Fruit fly (Drosophila melanogaster) S2 (cell line): Measurements from ENCODE around the gene CG2938.
"Not testable (repeated sequence)": the region's sequence is repeated elsewhere in the genome, so short reads cannot be mapped to it uniquely, and the experiment has no call there.

ENCODE experiments used
- CG8478 ChIP-seq: fragments of >200 bp; optimal IDR thresholded peaks from 2 replicates; lab custom pipeline; 2018
- CTCF ChIP-seq, 2 experiments: fragments of >200 bp; optimal IDR thresholded peaks; 2 replicates each; lab custom pipeline; 2018

CG2938 gene

DNA sequence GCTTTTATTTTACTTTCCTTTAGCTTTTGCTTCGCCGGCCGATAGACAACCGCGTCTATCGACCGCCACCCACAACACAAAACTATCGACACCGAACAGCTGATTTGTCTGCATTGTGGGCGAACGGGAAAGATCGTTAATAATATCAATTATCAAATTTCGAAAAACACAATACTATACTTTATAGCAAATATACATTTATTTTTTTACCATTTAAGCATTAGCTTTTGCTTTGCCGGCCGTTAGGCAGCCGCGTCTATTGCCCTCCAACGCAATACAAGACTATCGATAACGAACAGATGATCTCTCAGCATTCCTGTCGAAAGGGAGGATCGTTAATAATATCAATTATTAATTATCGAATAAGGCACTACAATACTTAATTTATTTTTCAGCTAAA is at the start of gene CG2938, which contains the start of gene Glos:
Gene CG2938, minus strand, starts transcription at position 296 of the 400 bp plus-strand sequence.
Gene Glos, plus strand, starts transcription at position 344 of the 400 bp plus-strand sequence.
- TF ChIP-seq CG8478 (lab: Kevin White, UChicago), result no peak
- TF ChIP-seq CTCF (optimal IDR thresholded peaks at IDR 0.05; lab: Kevin White, UChicago), result no peak

DNA sequence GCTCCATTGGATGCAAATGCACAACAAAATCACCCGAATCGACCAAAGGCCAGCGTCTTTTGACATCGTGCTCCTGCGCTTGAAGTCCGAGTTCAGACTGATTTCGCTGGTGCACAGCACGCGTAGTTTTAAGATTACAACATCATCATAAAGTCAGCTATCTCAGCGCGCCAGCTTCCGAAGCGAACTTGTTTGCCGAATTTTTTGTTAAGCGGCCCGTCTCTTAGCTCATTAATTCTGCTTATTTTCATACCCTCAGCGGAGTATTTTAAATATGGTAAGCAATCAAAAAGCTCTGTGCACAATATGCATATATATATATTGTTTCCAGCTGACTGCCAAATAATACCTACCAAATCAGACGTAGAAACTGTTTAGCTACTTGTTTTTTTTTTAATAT is 35.0 kb upstream of the CG2938 start, which contains the start of gene CG6414:
Gene CG6414, minus strand, starts transcription at position 101 of the 400 bp plus-strand sequence.
- no peak for TF ChIP-seq CG8478 (lab: Kevin White, UChicago)
- no peak for TF ChIP-seq CTCF (optimal IDR thresholded peaks at IDR 0.05; lab: Kevin White, UChicago)

DNA sequence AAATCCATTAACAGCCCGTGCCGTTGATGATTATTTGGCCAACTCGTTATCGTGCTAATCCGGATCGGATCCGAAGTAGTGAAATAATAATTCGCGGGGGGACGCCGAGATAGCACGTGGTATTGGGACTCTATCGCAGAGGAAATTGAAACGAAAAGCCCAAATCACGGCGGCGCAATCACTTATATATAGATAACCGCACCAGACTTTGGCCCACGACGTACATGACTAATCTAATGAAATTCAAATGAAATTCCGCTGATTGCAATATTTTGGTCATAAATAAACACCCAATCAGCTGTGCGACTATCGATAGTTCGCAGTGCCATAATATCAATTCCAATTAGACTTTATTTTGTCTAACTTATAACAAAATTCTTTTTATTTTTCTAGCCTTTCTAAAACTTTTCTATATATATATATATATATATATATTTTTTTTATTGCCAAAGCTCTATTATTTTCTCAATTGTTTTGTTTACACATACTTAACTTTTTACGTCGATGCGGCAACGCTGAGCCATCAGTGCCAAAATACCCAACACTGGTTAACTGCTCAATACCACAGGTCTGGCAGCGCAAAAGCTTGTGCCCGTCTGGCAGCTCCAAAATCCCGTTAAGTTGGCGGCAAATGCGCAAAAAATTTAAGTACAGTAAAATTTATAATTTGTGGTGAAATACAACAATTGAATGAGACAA is 32.2 kb upstream of the CG2938 start, which contains the start of gene CG6428:
Gene CG6428, minus strand, starts transcription at position 310 of the 699 bp plus-strand sequence.
- TF ChIP-seq CTCF (optimal IDR thresholded peaks at IDR 0.05; lab: Kevin White, UChicago) (no peak), CG8478 (lab: Kevin White, UChicago) (no peak)

DNA sequence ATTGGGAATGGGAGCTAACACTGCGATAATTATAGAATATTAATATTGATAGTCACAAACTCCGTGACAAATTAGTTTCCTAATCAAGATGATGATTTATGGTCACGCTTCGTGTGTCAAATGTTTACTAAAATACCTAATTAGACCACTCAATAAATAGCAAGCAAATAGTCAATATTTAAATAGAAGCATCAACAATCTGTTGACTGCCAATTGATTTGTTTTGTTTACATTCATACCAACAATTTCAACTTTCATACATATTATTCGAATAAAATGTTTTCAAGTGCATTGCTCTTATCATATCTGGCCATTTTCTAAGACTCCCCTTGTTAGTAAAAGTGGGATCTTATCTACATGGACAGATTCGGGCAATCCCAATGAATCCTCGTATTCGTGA is 31.3 kb upstream of the CG2938 start:
- TF ChIP-seq CTCF (optimal IDR thresholded peaks at IDR 0.05; lab: Kevin White, UChicago), result no peak
- TF ChIP-seq CG8478 (lab: Kevin White, UChicago), result no peak

DNA sequence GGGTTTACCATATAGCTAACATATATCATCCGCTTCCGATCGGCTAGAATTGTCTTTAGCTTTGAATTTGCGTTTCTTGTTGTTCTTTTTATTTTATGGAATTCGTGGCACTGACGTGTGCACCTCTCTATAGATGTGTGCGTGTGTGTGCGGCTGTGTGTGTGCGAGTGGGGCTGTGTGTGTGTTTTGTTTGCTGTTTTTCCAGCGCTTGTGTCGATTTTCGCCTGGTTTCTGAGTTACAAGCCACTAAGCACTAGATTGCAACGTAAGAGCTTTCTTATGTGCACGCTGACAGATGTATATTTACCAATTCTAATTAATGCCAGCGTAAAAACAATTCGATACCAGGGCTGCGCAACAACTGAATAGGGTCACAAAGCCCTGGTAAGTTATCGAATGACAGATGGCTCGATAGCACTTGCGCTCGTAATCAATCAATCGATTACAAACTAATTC is 28.7 kb upstream of the CG2938 start, which contains the start of gene lva:
Gene lva, minus strand, starts transcription at position 363 of the 456 bp plus-strand sequence.
- TF ChIP-seq CG8478 (lab: Kevin White, UChicago) (no peak), CTCF (optimal IDR thresholded peaks at IDR 0.05; lab: Kevin White, UChicago) (no peak)

DNA sequence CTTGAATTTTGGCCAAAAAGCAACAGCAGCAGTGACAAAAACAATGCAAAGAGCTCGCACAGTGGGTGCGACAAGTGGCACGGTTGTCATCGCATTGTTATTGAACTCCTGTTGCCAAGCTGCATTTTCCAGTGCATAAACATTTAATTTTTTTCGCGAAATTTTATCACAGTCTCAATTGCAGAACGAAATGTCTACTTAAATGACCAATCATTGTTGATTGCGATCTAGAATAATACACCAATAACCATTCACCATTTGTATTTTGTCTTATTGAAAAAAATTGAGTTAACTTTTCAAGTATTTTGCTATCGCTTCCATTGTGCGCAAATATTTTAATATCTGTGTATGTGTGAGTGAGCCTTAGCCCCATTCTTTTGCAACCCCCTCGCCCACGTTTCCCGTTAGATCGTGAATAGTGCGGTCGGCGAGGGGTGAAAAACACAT is 14.0 kb upstream of the CG2938 start:
- no peak for TF ChIP-seq CTCF (optimal IDR thresholded peaks at IDR 0.05; lab: Kevin White, UChicago)
- no peak for TF ChIP-seq CG8478 (lab: Kevin White, UChicago)

DNA sequence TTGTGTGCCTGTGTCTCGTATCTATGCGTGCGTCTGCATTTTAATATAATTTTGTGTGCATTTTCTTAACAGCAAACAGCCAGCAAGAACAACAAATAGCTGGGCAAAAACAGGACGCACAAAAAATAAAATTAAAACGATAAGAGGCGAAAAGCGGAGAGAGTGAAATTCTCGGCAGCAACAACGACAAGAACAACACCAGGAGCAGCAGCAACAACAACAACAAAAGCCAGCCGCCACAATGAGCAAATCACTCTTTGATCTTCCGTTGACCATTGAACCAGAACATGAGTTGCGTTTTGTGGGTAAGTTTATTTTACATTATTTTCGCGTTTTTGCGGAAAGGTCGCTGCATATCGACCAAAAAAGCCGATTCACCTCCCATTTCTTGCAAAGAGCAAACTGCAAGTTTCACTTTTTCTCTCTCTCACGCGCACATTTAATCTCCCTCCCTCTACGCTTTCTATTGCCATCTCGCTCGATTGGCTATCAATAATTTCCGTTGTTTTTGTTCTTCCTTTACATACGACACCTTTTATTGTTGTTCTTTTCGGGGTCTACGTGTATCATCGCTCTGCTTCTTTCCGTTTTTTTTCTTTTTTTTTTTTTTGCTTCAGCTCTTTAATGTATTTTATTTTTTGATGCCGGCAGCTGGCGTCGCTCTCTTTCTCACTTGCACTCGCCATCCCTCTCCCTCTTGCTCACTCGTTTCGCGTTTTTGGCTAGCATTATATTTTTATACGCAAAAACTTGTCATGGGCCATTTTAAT is 13.3 kb upstream of the CG2938 start:
- TF ChIP-seq CG8478 (lab: Kevin White, UChicago) (no peak), CTCF (optimal IDR thresholded peaks at IDR 0.05; lab: Kevin White, UChicago) (no peak)

DNA sequence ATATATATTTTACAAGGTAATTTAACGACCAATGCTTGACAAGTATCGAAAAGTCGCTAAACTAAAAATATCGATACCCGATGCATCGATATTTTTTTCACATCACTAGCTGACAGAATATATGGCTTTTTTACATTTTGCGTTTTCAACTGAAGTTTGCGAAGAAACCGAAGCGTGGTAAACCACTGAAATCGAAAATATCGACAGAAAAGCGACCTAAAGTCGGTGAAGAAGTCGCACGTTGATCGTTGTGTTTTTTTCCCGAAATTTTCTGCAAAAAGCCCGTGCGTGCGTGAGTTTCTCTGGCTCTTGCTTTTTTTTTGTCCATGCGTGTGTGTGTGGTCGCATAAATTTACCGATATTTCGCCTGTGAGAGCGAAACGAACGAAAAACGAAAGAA is 12.6 kb upstream of the CG2938 start, which contains the start of gene Vap33:
Gene Vap33, plus strand, starts transcription at position 87 of the 400 bp plus-strand sequence.
- no peak for TF ChIP-seq CTCF (optimal IDR thresholded peaks at IDR 0.05; lab: Kevin White, UChicago)
- TF ChIP-seq CG8478 (lab: Kevin White, UChicago), result no peak

DNA sequence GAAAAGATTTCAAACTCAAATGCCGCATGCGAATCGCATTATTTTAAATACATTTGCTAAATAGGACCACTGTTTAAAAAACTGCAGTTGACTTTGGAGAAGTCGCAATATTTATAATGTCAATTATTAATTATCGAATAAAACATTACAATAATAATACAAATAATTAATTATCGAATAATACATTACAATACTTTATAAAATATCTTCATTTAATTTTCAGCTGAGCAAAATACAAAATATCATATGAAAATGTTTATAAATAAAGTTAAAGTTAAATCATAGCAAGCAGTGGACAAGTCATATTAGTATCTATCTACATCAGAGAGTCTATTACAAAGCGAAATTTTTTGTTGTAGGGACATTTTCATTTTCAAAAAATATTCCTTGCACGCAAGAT is 8.5 kb upstream of the CG2938 start, which contains the start of gene Gem4c:
Gene Gem4c, plus strand, starts transcription at position 301 of the 400 bp plus-strand sequence.
- not testable (repeated sequence) for TF ChIP-seq CG8478 (lab: Kevin White, UChicago); CTCF (optimal IDR thresholded peaks at IDR 0.05; lab: Kevin White, UChicago)

DNA sequence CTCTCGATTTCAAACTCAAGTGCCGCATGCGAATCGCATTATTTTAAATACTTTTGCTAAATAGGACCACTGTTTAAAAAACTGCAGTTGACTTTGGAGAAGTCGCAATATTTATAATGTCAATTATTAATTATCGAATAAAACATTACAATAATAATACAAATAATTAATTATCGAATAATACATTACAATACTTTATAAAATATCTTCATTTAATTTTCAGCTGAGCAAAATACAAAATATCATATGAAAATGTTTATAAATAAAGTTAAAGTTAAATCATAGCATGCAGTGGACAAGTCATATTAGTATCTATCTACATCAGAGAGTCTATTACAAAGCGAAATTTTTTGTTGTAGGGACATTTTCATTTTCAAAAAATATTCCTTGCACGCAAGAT is 4.3 kb upstream of the CG2938 start, which contains the start of gene Gem4b:
Gene Gem4b, plus strand, starts transcription at position 301 of the 400 bp plus-strand sequence.
- TF ChIP-seq CTCF (optimal IDR thresholded peaks at IDR 0.05; lab: Kevin White, UChicago); CG8478 (lab: Kevin White, UChicago): not testable (repeated sequence)

DNA sequence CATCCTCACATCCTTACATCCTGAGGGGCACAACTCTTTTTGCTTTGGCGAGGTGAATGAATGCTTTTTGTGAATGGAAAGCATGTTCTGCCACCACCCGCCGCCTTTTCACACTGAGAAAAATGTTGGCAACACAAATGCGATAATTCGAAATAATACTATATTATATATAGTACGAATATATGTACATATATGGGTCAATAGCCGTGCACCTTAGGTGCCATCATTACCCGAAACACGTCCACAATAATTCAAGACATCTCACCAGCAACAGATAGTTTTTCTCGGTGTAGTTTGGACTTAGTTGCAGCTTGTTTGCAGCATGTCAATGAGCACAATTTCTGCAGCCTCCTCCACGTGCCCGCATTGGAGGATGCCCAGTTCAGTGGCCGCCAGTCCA is 4.6 kb downstream of the CG2938 start:
- TF ChIP-seq CTCF (optimal IDR thresholded peaks at IDR 0.05; lab: Kevin White, UChicago) (no peak), CG8478 (lab: Kevin White, UChicago) (no peak)

DNA sequence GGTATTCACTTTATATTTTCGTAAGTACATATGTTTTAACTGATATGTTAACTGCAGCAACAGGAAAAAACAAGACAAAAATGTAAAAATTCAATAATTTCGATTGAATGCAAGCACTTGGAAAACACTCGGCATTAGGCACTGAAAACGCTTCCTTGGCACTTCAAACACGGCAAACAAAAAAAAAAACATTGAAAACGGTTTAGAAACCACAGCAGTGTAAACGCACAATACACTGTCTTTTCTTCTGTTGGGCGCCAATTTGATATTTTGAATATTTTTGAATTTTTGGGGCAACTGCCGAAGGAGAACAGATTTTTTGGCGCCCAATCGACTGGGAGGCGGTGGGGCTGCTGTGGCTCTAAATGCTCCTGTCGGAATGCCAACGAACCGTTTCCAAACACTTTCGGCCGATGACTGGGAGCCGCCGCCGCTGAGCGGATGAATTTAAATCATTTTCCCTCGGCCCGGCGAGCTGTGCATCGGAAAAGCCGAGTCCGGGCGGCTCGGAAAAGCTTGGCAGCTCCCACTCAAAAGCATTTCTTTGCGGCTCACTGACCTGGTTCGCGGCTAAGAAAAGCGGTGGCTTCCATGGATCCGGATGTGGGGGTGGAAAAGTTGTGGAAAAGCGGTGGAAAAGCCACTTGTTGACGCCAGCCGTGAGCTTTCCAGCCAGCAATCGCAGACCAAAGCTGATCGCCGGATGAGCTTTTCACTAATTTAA is 5.6 kb downstream of the CG2938 start, which contains the start of gene CG42541:
Gene CG42541, minus strand, starts transcription at position 51 of the 724 bp plus-strand sequence.
- TF ChIP-seq CTCF (optimal IDR thresholded peaks at IDR 0.05; lab: Kevin White, UChicago) (no peak), CG8478 (lab: Kevin White, UChicago) (no peak)

DNA sequence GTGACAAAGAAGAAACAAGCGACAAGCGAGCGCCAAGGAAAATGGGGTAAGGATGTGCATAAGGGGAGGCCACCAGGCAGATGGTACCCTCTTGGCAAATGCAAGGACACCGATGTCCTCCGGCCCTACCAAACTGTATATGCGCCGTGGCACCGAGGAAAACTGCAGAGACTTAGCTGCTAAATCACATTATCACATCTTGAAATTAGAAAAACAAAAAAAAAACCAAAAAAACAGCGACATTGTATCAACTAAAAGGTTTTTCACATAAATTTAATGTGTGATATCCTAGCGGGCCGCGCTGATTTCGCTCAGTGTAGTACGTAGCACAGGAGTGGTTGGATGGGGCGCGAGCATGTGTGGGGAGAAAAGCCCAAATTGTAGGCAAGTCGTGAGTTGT is 7.7 kb downstream of the CG2938 start:
- TF ChIP-seq CTCF (optimal IDR thresholded peaks at IDR 0.05; lab: Kevin White, UChicago) (no peak), CG8478 (lab: Kevin White, UChicago) (no peak)

DNA sequence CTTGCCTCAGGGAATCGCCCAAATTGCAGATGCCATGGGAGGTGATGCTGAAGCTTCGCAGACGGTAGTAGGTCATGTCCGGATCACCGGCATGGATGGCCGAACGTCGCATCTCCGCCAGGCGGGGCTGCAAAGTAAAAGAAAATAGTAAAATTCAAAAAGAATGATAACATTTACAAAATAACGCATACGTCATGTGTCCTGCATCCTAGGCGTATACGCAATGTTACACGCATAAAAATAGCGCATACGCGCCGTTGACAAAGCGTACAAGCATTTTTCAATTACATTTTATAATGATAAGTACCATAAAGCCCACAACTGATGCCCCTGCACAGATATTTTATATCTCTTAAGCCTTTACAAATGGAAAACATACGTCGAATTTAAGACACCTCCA is 34.3 kb downstream of the CG2938 start:
- TF ChIP-seq CG8478 (lab: Kevin White, UChicago) (no peak), CTCF (optimal IDR thresholded peaks at IDR 0.05; lab: Kevin White, UChicago) (no peak)
